Worm (Caenorhabditis elegans): ENCODE measurements around the gene F10A3.12.

ce11 chrV:16183357-16183756 is 19.5 kb downstream of the F10A3.12 start, which contains the start of gene srz-14:
- no peak for TF ChIP-seq flt-1 (GFP tag; IDR thresholded peaks at IDR 0.05)
- no peak for TF ChIP-seq ama-1 (optimal IDR thresholded peaks at IDR 0.05)
- no peak for TF ChIP-seq sea-1 (GFP tag; conservative IDR thresholded peaks at IDR 0.05)
- no peak for TF ChIP-seq hnd-1 (tag; optimal IDR thresholded peaks at IDR 0.05)
- no peak for TF ChIP-seq aly-1 (tag; optimal IDR thresholded peaks at IDR 0.05)
- TF ChIP-seq tbx-11 (GFP tag; IDR thresholded peaks at IDR 0.05): no peak
- no peak for TF ChIP-seq ceh-36 (tag; optimal IDR thresholded peaks at IDR 0.05)
